Worm (Caenorhabditis elegans) whole organism, young adult: ENCODE data around the gene pho-13.

Source experiments
- B0019.2 ChIP-seq: fragments of 200-800 bp; sonication (Bioruptor generic); conservative IDR thresholded peaks from 2 replicates; pipeline ENCODE4 v1.3.6; 2022; ENCODE audit warnings: missing genetic modification reagents, missing genetic modification characterization, missing compliant biosample characterization
- B0261.1 ChIP-seq: sonication (generic microtip); optimal IDR thresholded peaks from 2 replicates; lab custom pipeline; 2016; ENCODE audit warnings: mild to moderate bottlenecking, missing genetic modification characterization, moderate library complexity, missing compliant biosample characterization
- B0336.3 ChIP-seq: fragments of 200-800 bp; sonication (Bioruptor generic); IDR thresholded peaks from 2 replicates; pipeline ENCODE4 v1.3.6; 2022; ENCODE audit warnings: missing genetic modification characterization, missing compliant biosample characterization
- C17E4.6 ChIP-seq: fragments of 200-800 bp; sonication (Bioruptor generic); IDR thresholded peaks from 2 replicates; pipeline ENCODE4 v1.3.6; 2022; ENCODE audit warnings: missing genetic modification reagents, missing genetic modification characterization, missing compliant biosample characterization
- D2030.7 ChIP-seq: fragments of 200-800 bp; sonication (Bioruptor generic); IDR thresholded peaks from 2 replicates; pipeline ENCODE4 v1.3.6; 2022; ENCODE audit warnings: missing genetic modification reagents, missing genetic modification characterization, missing compliant biosample characterization
- F22D6.2 ChIP-seq: sonication (generic microtip); optimal IDR thresholded peaks from 2 replicates; lab custom pipeline; 2016; ENCODE audit warnings: mild to moderate bottlenecking, missing genetic modification characterization, missing compliant biosample characterization
- F33H1.4 ChIP-seq: fragments of 200-800 bp; sonication (Bioruptor generic); IDR thresholded peaks from 2 replicates; pipeline ENCODE4 v1.3.6; 2022; ENCODE audit warnings: missing genetic modification reagents, missing genetic modification characterization, missing compliant biosample characterization
- F55B11.4 ChIP-seq: sonication (generic microtip); optimal IDR thresholded peaks from 2 replicates; lab custom pipeline; 2016; ENCODE audit warnings: missing compliant biosample characterization, missing genetic modification characterization, borderline replicate concordance; ENCODE audit not compliant: insufficient read depth
- K12H6.12 ChIP-seq: fragments of 200-800 bp; sonication (Bioruptor generic); optimal IDR thresholded peaks from 2 replicates; lab custom pipeline; 2018; ENCODE audit warnings: mild to moderate bottlenecking, missing genetic modification characterization, missing compliant biosample characterization
- T26A5.8 ChIP-seq: sonication (generic microtip); optimal IDR thresholded peaks from 2 replicates; lab custom pipeline; 2016; ENCODE audit warnings: missing genetic modification characterization, missing compliant biosample characterization
- Y53G8AR.9 ChIP-seq: fragments of 200-800 bp; sonication (Bioruptor generic); conservative IDR thresholded peaks from 2 replicates; pipeline ENCODE4 v1.3.6; 2022; ENCODE audit warnings: missing genetic modification reagents, missing genetic modification characterization, missing compliant biosample characterization
- Y79H2A.3 ChIP-seq: fragments of 200-800 bp; sonication (Bioruptor generic); conservative IDR thresholded peaks from 2 replicates; pipeline ENCODE4 v1.3.6; 2022; ENCODE audit warnings: missing genetic modification reagents, missing genetic modification characterization, missing compliant biosample characterization
- ama-1 ChIP-seq, 3 experiments: fragments of 150-350 bp in 1 of 3; sonication (generic microtip) in 2 of 3; optimal IDR thresholded peaks; 2 replicates each; lab custom pipeline; 2014 to 2018; ENCODE audit warnings: missing biosample characterization in 2 of 3, missing genetic modification characterization in 2 of 3, missing genetic modification reagents in 2 of 3
- attf-3 ChIP-seq: fragments of 200-800 bp; sonication (Bioruptor generic); conservative IDR thresholded peaks from 2 replicates; pipeline ENCODE4 v1.3.6; 2022; ENCODE audit warnings: missing genetic modification reagents, missing genetic modification characterization, missing compliant biosample characterization
- bed-1 ChIP-seq: fragments of 200-800 bp; sonication (Bioruptor generic); IDR thresholded peaks from 2 replicates; pipeline ENCODE4 v1.3.6; 2022; ENCODE audit warnings: missing genetic modification reagents, missing genetic modification characterization, missing compliant biosample characterization
- ccch-3 ChIP-seq: fragments of 200-800 bp; sonication (Bioruptor generic); optimal IDR thresholded peaks from 2 replicates; lab custom pipeline; 2018; ENCODE audit warnings: mild to moderate bottlenecking, missing genetic modification characterization, missing compliant biosample characterization
- ceh-100 ChIP-seq: fragments of 200-800 bp; sonication (Bioruptor generic); IDR thresholded peaks from 2 replicates; pipeline ENCODE4 v1.3.6; 2022; ENCODE audit warnings: missing genetic modification reagents, missing genetic modification characterization, missing compliant biosample characterization
- ceh-40 ChIP-seq: fragments of 200-800 bp; sonication (Bioruptor generic); IDR thresholded peaks from 2 replicates; pipeline ENCODE4 v1.3.6; 2022; ENCODE audit warnings: missing genetic modification characterization, missing compliant biosample characterization
- ceh-79 ChIP-seq: sonication (generic microtip); optimal IDR thresholded peaks from 2 replicates; lab custom pipeline; 2017; ENCODE audit warnings: mild to moderate bottlenecking, missing genetic modification characterization, missing compliant biosample characterization
- dox-1 ChIP-seq: fragments of 200-800 bp; sonication (Bioruptor generic); IDR thresholded peaks from 2 replicates; pipeline ENCODE4 v1.3.6; 2022; ENCODE audit warnings: missing genetic modification reagents, missing genetic modification characterization, missing compliant biosample characterization
- egl-18 ChIP-seq: fragments of 200-800 bp; sonication (Bioruptor generic); IDR thresholded peaks from 2 replicates; pipeline ENCODE4 v1.3.6; 2022; ENCODE audit warnings: missing genetic modification reagents, missing genetic modification characterization, missing compliant biosample characterization
- egrh-3 ChIP-seq: fragments of 200-800 bp; sonication (Bioruptor generic); IDR thresholded peaks from 2 replicates; pipeline ENCODE4 v1.3.6; 2022; ENCODE audit warnings: missing genetic modification reagents, missing genetic modification characterization, missing compliant biosample characterization
- fkh-3 ChIP-seq: sonication (generic microtip); optimal IDR thresholded peaks from 2 replicates; lab custom pipeline; 2016; ENCODE audit warnings: mild to moderate bottlenecking, missing genetic modification characterization, missing compliant biosample characterization
- gei-17 ChIP-seq: fragments of 200-800 bp; sonication (Bioruptor generic); optimal IDR thresholded peaks from 2 replicates; lab custom pipeline; 2018; ENCODE audit warnings: mild to moderate bottlenecking, missing genetic modification characterization, missing compliant biosample characterization
- hmg-20 ChIP-seq: fragments of 200-800 bp; sonication (Bioruptor generic); IDR thresholded peaks from 2 replicates; pipeline ENCODE4 v1.3.6; 2022; ENCODE audit warnings: missing genetic modification reagents, missing genetic modification characterization, missing compliant biosample characterization
- hrde-1 ChIP-seq: sonication (generic microtip); optimal IDR thresholded peaks from 2 replicates; lab custom pipeline; 2016; ENCODE audit warnings: missing genetic modification characterization, mild to moderate bottlenecking, missing compliant biosample characterization, moderate library complexity, missing genotype, missing genetic modification reagents, borderline replicate concordance
- lin-26 ChIP-seq: fragments of 200-800 bp; sonication (Bioruptor generic); IDR thresholded peaks from 2 replicates; pipeline ENCODE4 v1.3.6; 2022; ENCODE audit warnings: missing genetic modification reagents, missing genetic modification characterization, missing compliant biosample characterization
- lin-40 ChIP-seq: sonication (generic microtip); optimal IDR thresholded peaks from 2 replicates; lab custom pipeline; 2016; ENCODE audit warnings: missing genetic modification characterization, mild to moderate bottlenecking, missing compliant biosample characterization, missing genotype, missing genetic modification reagents
- lsl-1 ChIP-seq: fragments of 200-800 bp; sonication (Bioruptor generic); optimal IDR thresholded peaks from 2 replicates; lab custom pipeline; 2018; ENCODE audit warnings: mild to moderate bottlenecking, missing genetic modification characterization, moderate library complexity, missing compliant biosample characterization
- lsy-27 ChIP-seq: sonication (generic microtip); optimal IDR thresholded peaks from 2 replicates; lab custom pipeline; 2017; ENCODE audit warnings: missing genetic modification characterization, mild to moderate bottlenecking, missing compliant biosample characterization, antibody characterized with exemption, missing genotype, borderline replicate concordance; ENCODE audit not compliant: insufficient read depth
- madf-6 ChIP-seq: fragments of 200-800 bp; sonication (Bioruptor generic); IDR thresholded peaks from 2 replicates; pipeline ENCODE4 v1.3.6; 2022; ENCODE audit warnings: missing genetic modification reagents, missing genetic modification characterization, missing compliant biosample characterization
- mes-4 ChIP-seq: sonication (generic microtip); optimal IDR thresholded peaks from 2 replicates; lab custom pipeline; 2016; ENCODE audit warnings: missing genotype, missing genetic modification characterization, missing compliant biosample characterization
- mxl-1 ChIP-seq: sonication (generic microtip); optimal IDR thresholded peaks from 2 replicates; lab custom pipeline; 2016; ENCODE audit warnings: missing genetic modification characterization, missing compliant biosample characterization
- nhr-120 ChIP-seq: fragments of 200-800 bp; sonication (Bioruptor generic); IDR thresholded peaks from 2 replicates; pipeline ENCODE4 v1.3.6; 2022; ENCODE audit warnings: missing genetic modification characterization, missing compliant biosample characterization
- pbrm-1 ChIP-seq: fragments of 200-800 bp; sonication (Bioruptor generic); IDR thresholded peaks from 2 replicates; pipeline ENCODE4 v1.3.6; 2022; ENCODE audit warnings: missing genetic modification reagents, missing genetic modification characterization, missing compliant biosample characterization
- sdz-38 ChIP-seq: sonication (generic microtip); optimal IDR thresholded peaks from 2 replicates; lab custom pipeline; 2016; ENCODE audit warnings: missing genotype, missing genetic modification characterization, missing compliant biosample characterization
- sea-2 ChIP-seq: fragments of 200-800 bp; sonication (Bioruptor generic); IDR thresholded peaks from 2 replicates; pipeline ENCODE4 v1.3.6; 2022; ENCODE audit warnings: missing genetic modification characterization, missing compliant biosample characterization
- snpc-3.4 ChIP-seq: sonication (generic microtip); optimal IDR thresholded peaks from 2 replicates; lab custom pipeline; 2017; ENCODE audit warnings: missing genetic modification characterization, mild to moderate bottlenecking, missing compliant biosample characterization, antibody characterized with exemption, moderate library complexity, missing genotype, missing genetic modification reagents
- somi-1 ChIP-seq: fragments of 200-800 bp; sonication (Bioruptor generic); optimal IDR thresholded peaks from 2 replicates; lab custom pipeline; 2018; ENCODE audit warnings: mild to moderate bottlenecking, missing genetic modification characterization, missing compliant biosample characterization
- tbp1 ChIP-seq: fragments of 200-800 bp; sonication (Bioruptor generic); optimal IDR thresholded peaks from 2 replicates; lab custom pipeline; 2018; ENCODE audit warnings: mild to moderate bottlenecking, missing genetic modification characterization, missing compliant biosample characterization
- unc-130 ChIP-seq: sonication (generic microtip); optimal IDR thresholded peaks from 2 replicates; lab custom pipeline; 2016; ENCODE audit warnings: missing genetic modification reagents, missing genetic modification characterization, missing compliant biosample characterization
- ztf-28 ChIP-seq: fragments of 200-800 bp; sonication (Bioruptor generic); IDR thresholded peaks from 2 replicates; pipeline ENCODE4 v1.3.6; 2022; ENCODE audit warnings: missing genetic modification reagents, missing genetic modification characterization, missing compliant biosample characterization

pho-13 gene

DNA sequence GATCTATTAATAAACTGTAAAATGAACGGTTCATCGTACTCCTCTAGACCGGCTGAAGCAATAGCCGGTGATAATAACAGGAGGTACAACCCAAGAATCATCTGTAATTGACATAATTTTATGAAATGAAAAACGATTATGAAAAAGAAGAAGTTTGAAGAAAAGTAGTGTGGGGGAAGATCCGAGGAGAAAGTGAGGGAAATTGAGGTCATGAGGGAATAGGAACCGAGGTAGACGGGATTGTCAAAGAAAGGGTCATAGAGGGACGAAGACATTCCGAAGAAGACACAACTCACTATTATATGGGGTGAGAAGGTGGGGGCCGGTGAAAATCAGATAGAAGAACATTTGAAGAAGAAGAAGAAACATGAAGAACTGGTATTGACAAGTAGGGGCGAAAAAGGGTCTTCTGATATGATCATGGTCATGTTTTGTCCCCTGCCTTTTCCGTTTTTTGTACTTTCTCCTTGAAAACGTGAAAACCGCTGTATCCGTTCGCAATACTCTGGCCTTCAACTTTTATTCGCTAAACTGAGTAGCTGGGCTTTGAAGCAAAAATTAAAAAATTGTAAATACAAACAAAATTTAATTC is 45.3 kb upstream of the pho-13 start, which contains the start of gene oac-46:
Gene oac-46, minus strand, starts transcription at position 101 of the 592 bp plus-strand sequence.
- no peak for TF ChIP-seq mxl-1 (tag; lab: Kevin White, UChicago)
- TF ChIP-seq F22D6.2 = no peak
- TF ChIP-seq madf-6 (GFP tag; lab: Robert Waterston, UW) = no peak
- no peak for TF ChIP-seq Y53G8AR.9
- no peak for TF ChIP-seq somi-1 (GFP tag; lab: Kevin White, UChicago)
- TF ChIP-seq B0336.3 (GFP tag; lab: Robert Waterston, UW) = no peak
- no peak for TF ChIP-seq hmg-20
- TF ChIP-seq fkh-3 = no peak

DNA sequence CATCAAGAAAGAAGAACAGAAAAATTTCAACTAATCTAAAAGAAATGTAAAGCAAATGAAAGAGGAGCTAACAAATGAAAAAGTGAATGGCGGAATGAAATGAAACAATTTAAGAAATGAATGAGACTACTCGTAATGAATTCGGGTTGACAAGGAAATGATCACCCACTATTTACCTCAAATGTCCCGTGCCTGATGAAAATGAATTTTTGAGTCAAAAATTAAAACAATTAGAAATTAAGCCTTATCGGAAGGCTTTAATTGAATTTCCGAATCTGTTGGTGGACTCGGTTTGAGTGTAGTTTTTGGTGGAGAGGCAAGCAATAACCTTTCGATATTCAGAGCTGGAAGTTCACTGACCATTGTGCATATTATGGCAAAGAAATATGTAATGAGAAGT is 42.2 kb upstream of the pho-13 start:
- no peak for TF ChIP-seq egrh-3 (GFP tag; lab: Robert Waterston, UW)
- no peak for TF ChIP-seq mes-4 (tag; lab: Kevin White, UChicago)
- TF ChIP-seq K12H6.12 (tag; lab: Kevin White, UChicago) = no peak
- TF ChIP-seq F55B11.4 (tag; lab: Kevin White, UChicago) = no peak
- no peak for TF ChIP-seq ccch-3 (GFP tag; lab: Kevin White, UChicago)
- no peak for TF ChIP-seq unc-130
- no peak for TF ChIP-seq ceh-40 (GFP tag; lab: Robert Waterston, UW)
- no peak for TF ChIP-seq ceh-79 (tag; lab: Kevin White, UChicago)
- TF ChIP-seq lsl-1 (GFP tag; lab: Kevin White, UChicago) = no peak
- no peak for TF ChIP-seq hrde-1 (tag; lab: Kevin White, UChicago)
- TF ChIP-seq sdz-38 (tag; lab: Kevin White, UChicago) = no peak
- TF ChIP-seq dox-1 (GFP tag; lab: Robert Waterston, UW) = no peak
- TF ChIP-seq ama-1 (optimal IDR thresholded peaks at IDR 0.05; lab: Kevin White, UChicago) = no peak
- no peak for TF ChIP-seq ama-1 (GFP tag; optimal IDR thresholded peaks at IDR 0.05; lab: Kevin White, UChicago)
- TF ChIP-seq nhr-120 (GFP tag; lab: Robert Waterston, UW) = no peak
- TF ChIP-seq snpc-3.4 (tag; lab: Kevin White, UChicago) = no peak
- no peak for TF ChIP-seq pbrm-1

- TF ChIP-seq sea-2 (no peak), F33H1.4 (no peak), lin-26 (GFP tag; lab: Robert Waterston, UW) (no peak), C17E4.6 (GFP tag; lab: Robert Waterston, UW) (no peak), gei-17 (GFP tag; lab: Kevin White, UChicago) (no peak), B0336.3 (GFP tag; lab: Robert Waterston, UW) (no peak), B0261.1 (no peak), B0019.2 (GFP tag; lab: Robert Waterston, UW) (no peak), attf-3 (no peak), bed-1 (no peak), ztf-28 (GFP tag; lab: Robert Waterston, UW) (no peak), T26A5.8 (tag; lab: Kevin White, UChicago) (no peak), nhr-120 (GFP tag; lab: Robert Waterston, UW) (no peak), lsy-27 (tag; lab: Kevin White, UChicago) (no peak), Y79H2A.3 (GFP tag; lab: Robert Waterston, UW) (no peak), tbp1 (GFP tag; lab: Kevin White, UChicago) (no peak), egl-18 (GFP tag; lab: Robert Waterston, UW) (no peak), D2030.7 (GFP tag; lab: Robert Waterston, UW) (no peak), lin-40 (no peak), ceh-100 (GFP tag; lab: Robert Waterston, UW) (no peak)
Measured at ce11 chrII:8845932-8846331, 39.1 kb upstream of the pho-13 start.
